Fruit fly (Drosophila melanogaster) whole organism, embryonic: Measurements from ENCODE around the gene Hexo1.

Source experiments
- Antp ChIP-seq: fragments of 200-800 bp; sonication (Bioruptor generic); optimal IDR thresholded peaks from 3 replicates; lab custom pipeline; 2016; ENCODE audit warnings: missing biosample characterization, missing genetic modification characterization
- Asciz ChIP-seq: fragments of 200-800 bp; sonication (Bioruptor generic); optimal IDR thresholded peaks from 2 replicates; lab custom pipeline; 2017; ENCODE audit warnings: missing biosample characterization, mild to moderate bottlenecking, missing genetic modification characterization, missing genetic modification reagents
- C15 ChIP-seq: fragments of 200-800 bp; sonication (Bioruptor generic); IDR thresholded peaks from 3 replicates; pipeline ENCODE4 v1.3.6; 2022; ENCODE audit warnings: missing biosample characterization, missing genetic modification characterization
- CG10274 ChIP-seq: fragments of 200-800 bp; sonication (Bioruptor generic); optimal IDR thresholded peaks from 3 replicates; lab custom pipeline; 2017; ENCODE audit warnings: missing biosample characterization, mild to moderate bottlenecking, missing genetic modification characterization
- CG10543 ChIP-seq: fragments of 200-800 bp; sonication (Bioruptor generic); optimal IDR thresholded peaks from 3 replicates; lab custom pipeline; 2017; ENCODE audit warnings: missing biosample characterization, mild to moderate bottlenecking, missing genetic modification characterization, moderate library complexity
- CG11456 ChIP-seq: fragments of 200-800 bp; sonication (Bioruptor generic); IDR thresholded peaks from 3 replicates; pipeline ENCODE4 v1.3.6; 2022; ENCODE audit warnings: missing biosample characterization, missing genetic modification characterization
- CG11723 ChIP-seq: fragments of 200-800 bp; sonication (Bioruptor generic); optimal IDR thresholded peaks from 2 replicates; lab custom pipeline; 2017; ENCODE audit warnings: missing biosample characterization, mild to moderate bottlenecking, missing genetic modification characterization
- CG12769 ChIP-seq: fragments of 200-800 bp; sonication (Bioruptor generic); optimal IDR thresholded peaks from 2 replicates; lab custom pipeline; 2019; ENCODE audit warnings: missing biosample characterization, mild to moderate bottlenecking, missing genetic modification characterization, moderate library complexity
- CG12942 ChIP-seq: fragments of 200-800 bp; sonication (Bioruptor generic); optimal IDR thresholded peaks from 3 replicates; lab custom pipeline; 2016; ENCODE audit warnings: missing biosample characterization, missing genetic modification characterization
- CG15073 ChIP-seq: fragments of 200-800 bp; sonication (Bioruptor generic); optimal IDR thresholded peaks from 2 replicates; lab custom pipeline; 2016; ENCODE audit warnings: missing biosample characterization, missing genetic modification characterization
- CG17359 ChIP-seq: fragments of 200-800 bp; sonication (Bioruptor generic); optimal IDR thresholded peaks from 3 replicates; lab custom pipeline; 2018; ENCODE audit warnings: missing biosample characterization, mild to moderate bottlenecking, missing genetic modification characterization, moderate library complexity
- CG17829 ChIP-seq: fragments of 200-800 bp; optimal IDR thresholded peaks from 2 replicates; lab custom pipeline; 2019; ENCODE audit warnings: missing biosample characterization, mild to moderate bottlenecking, missing genetic modification characterization, moderate library complexity
- CG2199 ChIP-seq: fragments of 200-800 bp; sonication (Bioruptor generic); IDR thresholded peaks from 3 replicates; pipeline ENCODE4 v1.3.6; 2022; ENCODE audit warnings: missing biosample characterization, missing genetic modification characterization
- CG32532 ChIP-seq: fragments of 200-800 bp; sonication (Bioruptor generic); IDR thresholded peaks from 2 replicates; pipeline ENCODE4 v1.3.6; 2022; ENCODE audit warnings: missing biosample characterization, missing genetic modification characterization
- CG33557 ChIP-seq: fragments of 200-800 bp; sonication (Bioruptor generic); optimal IDR thresholded peaks from 2 replicates; lab custom pipeline; 2019; ENCODE audit warnings: missing biosample characterization, mild to moderate bottlenecking, missing genetic modification characterization, moderate library complexity
- CG3407 ChIP-seq: fragments of 200-800 bp; sonication (Bioruptor generic); optimal IDR thresholded peaks from 2 replicates; lab custom pipeline; 2018; ENCODE audit warnings: missing biosample characterization, mild to moderate bottlenecking, missing genetic modification characterization
- CG43689 ChIP-seq: fragments of 200-800 bp; sonication (Bioruptor generic); IDR thresholded peaks from 2 replicates; pipeline ENCODE4 v1.3.6; 2022; ENCODE audit warnings: missing biosample characterization, missing genetic modification characterization
- CG7271 ChIP-seq: fragments of 200-800 bp; sonication (Bioruptor generic); optimal IDR thresholded peaks from 2 replicates; lab custom pipeline; 2018; ENCODE audit warnings: missing biosample characterization, mild to moderate bottlenecking, missing genetic modification characterization, moderate library complexity
- CG8478 ChIP-seq: fragments of >200 bp; optimal IDR thresholded peaks from 2 replicates; lab custom pipeline; 2018
- CkIIα-i1 ChIP-seq: fragments of 200-800 bp; sonication (Bioruptor generic); IDR thresholded peaks from 2 replicates; pipeline ENCODE4 v1.3.6; 2022; ENCODE audit warnings: missing biosample characterization, missing genetic modification characterization
- Doc2 ChIP-seq: fragments of 200-800 bp; sonication (Bioruptor generic); IDR thresholded peaks from 2 replicates; pipeline ENCODE4 v1.3.6; 2022; ENCODE audit warnings: missing biosample characterization, missing genetic modification characterization
- E2f1 ChIP-seq: fragments of 200-800 bp; sonication (Bioruptor generic); IDR thresholded peaks from 2 replicates; pipeline ENCODE4 v1.3.6; 2022; ENCODE audit warnings: missing biosample characterization, missing genetic modification characterization
- E2f2 ChIP-seq: fragments of 200-800 bp; sonication (Bioruptor generic); IDR thresholded peaks from 2 replicates; pipeline ENCODE4 v1.3.6; 2022; ENCODE audit warnings: missing biosample characterization, missing genetic modification characterization
- Ets97D ChIP-seq: fragments of 200-800 bp; sonication (Bioruptor generic); optimal IDR thresholded peaks from 3 replicates; lab custom pipeline; 2016; ENCODE audit warnings: missing biosample characterization, missing genetic modification characterization
- Gug ChIP-seq: fragments of 200-800 bp; sonication (Bioruptor generic); IDR thresholded peaks from 4 replicates; pipeline ENCODE4 v1.3.6; 2022; ENCODE audit warnings: missing biosample characterization, missing genetic modification characterization
- HLH4C ChIP-seq: fragments of 200-800 bp; sonication (Bioruptor generic); IDR thresholded peaks from 3 replicates; pipeline ENCODE4 v1.3.6; 2022; ENCODE audit warnings: missing biosample characterization, missing genetic modification characterization; ENCODE audit not compliant: partially characterized antibody
- HLHmδ ChIP-seq: fragments of 200-800 bp; sonication (Bioruptor generic); optimal IDR thresholded peaks from 2 replicates; lab custom pipeline; 2018; ENCODE audit warnings: missing biosample characterization, mild to moderate bottlenecking, missing genetic modification characterization, moderate library complexity
- Hmr ChIP-seq: fragments of 200-800 bp; sonication (Bioruptor generic); optimal IDR thresholded peaks from 3 replicates; lab custom pipeline; 2017; ENCODE audit warnings: mild to moderate bottlenecking, missing biosample characterization, missing genetic modification reagents, missing genetic modification characterization
- Jarid2 ChIP-seq: fragments of 200-800 bp; sonication (Bioruptor generic); optimal IDR thresholded peaks from 3 replicates; lab custom pipeline; 2017; ENCODE audit warnings: mild to moderate bottlenecking, missing biosample characterization, missing genetic modification reagents, missing genetic modification characterization
- Lim3 ChIP-seq: fragments of 200-800 bp; sonication (Bioruptor generic); IDR thresholded peaks from 2 replicates; pipeline ENCODE4 v1.3.6; 2022; ENCODE audit warnings: missing biosample characterization, missing genetic modification characterization
- MTF-1 ChIP-seq: fragments of 200-800 bp; sonication (Bioruptor generic); optimal IDR thresholded peaks from 2 replicates; lab custom pipeline; 2018; ENCODE audit warnings: missing biosample characterization, mild to moderate bottlenecking, missing genetic modification characterization, borderline replicate concordance
- Opbp ChIP-seq: fragments of 200-800 bp; sonication (Bioruptor generic); IDR thresholded peaks from 3 replicates; pipeline ENCODE4 v1.3.6; 2022; ENCODE audit warnings: missing biosample characterization, missing genetic modification characterization; ENCODE audit not compliant: partially characterized antibody
- Optix ChIP-seq: fragments of 200-800 bp; sonication (Bioruptor generic); IDR thresholded peaks from 3 replicates; pipeline ENCODE4 v1.3.6; 2022; ENCODE audit warnings: missing biosample characterization, missing genetic modification characterization
- PHDP ChIP-seq: fragments of 200-800 bp; sonication (Bioruptor generic); optimal IDR thresholded peaks from 3 replicates; lab custom pipeline; 2018; ENCODE audit warnings: missing biosample characterization, mild to moderate bottlenecking, missing genetic modification characterization, moderate library complexity
- Scr ChIP-seq: fragments of 200-800 bp; sonication (Bioruptor generic); IDR thresholded peaks from 2 replicates; pipeline ENCODE4 v1.3.6; 2022; ENCODE audit warnings: missing biosample characterization, missing genetic modification characterization; ENCODE audit not compliant: partially characterized antibody
- Side ChIP-seq: fragments of 200-800 bp; sonication (Bioruptor generic); optimal IDR thresholded peaks from 2 replicates; lab custom pipeline; 2016; ENCODE audit warnings: missing biosample characterization, missing genetic modification characterization
- bigmax ChIP-seq: fragments of 200-800 bp; sonication (Bioruptor generic); optimal IDR thresholded peaks from 2 replicates; lab custom pipeline; 2018; ENCODE audit warnings: missing biosample characterization, mild to moderate bottlenecking, missing genetic modification characterization
- dpn ChIP-seq, 2 experiments: fragments of 200-800 bp; sonication (Bioruptor generic); optimal IDR thresholded peaks; 3 replicates each; lab custom pipeline; 2016; ENCODE audit warnings: missing biosample characterization in 2 of 2, missing genetic modification characterization in 2 of 2
- ewg ChIP-seq: fragments of 200-800 bp; sonication (Bioruptor generic); optimal IDR thresholded peaks from 3 replicates; lab custom pipeline; 2017; ENCODE audit warnings: mild to moderate bottlenecking, missing biosample characterization, missing genetic modification reagents, missing genetic modification characterization
- gsb-n ChIP-seq: fragments of 200-800 bp; sonication (Bioruptor generic); optimal IDR thresholded peaks from 3 replicates; lab custom pipeline; 2018; ENCODE audit warnings: missing biosample characterization, mild to moderate bottlenecking, missing genetic modification characterization
- h ChIP-seq: fragments of >200 bp; optimal IDR thresholded peaks from 2 replicates; lab custom pipeline; 2017
- lab ChIP-seq: fragments of 200-800 bp; sonication (Bioruptor generic); optimal IDR thresholded peaks from 3 replicates; lab custom pipeline; 2017; ENCODE audit warnings: missing biosample characterization, missing genetic modification characterization, mild to moderate bottlenecking, moderate library complexity, missing genetic modification reagents
- lola ChIP-seq, 3 experiments: fragments of >200 bp in 2 of 3; fragments of 200-800 bp in 1 of 3; sonication (Bioruptor generic) in 1 of 3; optimal IDR thresholded peaks; 2 replicates each; lab custom pipeline; 2017 to 2019; ENCODE audit warnings: missing biosample characterization in 3 of 3, missing genetic modification characterization in 3 of 3, mild to moderate bottlenecking in 1 of 3, moderate library complexity in 1 of 3
- p53 ChIP-seq: fragments of 200-800 bp; sonication (Bioruptor generic); optimal IDR thresholded peaks from 2 replicates; lab custom pipeline; 2016; ENCODE audit warnings: missing biosample characterization, missing genetic modification characterization
- pros ChIP-seq: fragments of 200-800 bp; sonication (Bioruptor generic); optimal IDR thresholded peaks from 3 replicates; lab custom pipeline; 2019; ENCODE audit warnings: missing biosample characterization, mild to moderate bottlenecking, missing genetic modification characterization, moderate library complexity
- sisA ChIP-seq: fragments of 200-800 bp; sonication (Bioruptor generic); IDR thresholded peaks from 2 replicates; pipeline ENCODE4 v1.3.6; 2022; ENCODE audit warnings: missing biosample characterization, missing genetic modification characterization
- sr ChIP-seq: fragments of 200-800 bp; sonication (Bioruptor generic); IDR thresholded peaks from 3 replicates; pipeline ENCODE4 v1.3.6; 2022; ENCODE audit warnings: missing biosample characterization, missing genetic modification characterization
- tna ChIP-seq: fragments of 200-800 bp; sonication (Bioruptor generic); IDR thresholded peaks from 2 replicates; pipeline ENCODE4 v1.3.6; 2022; ENCODE audit warnings: missing biosample characterization, missing genetic modification characterization; ENCODE audit not compliant: partially characterized antibody
- tup ChIP-seq: fragments of 200-800 bp; sonication (Bioruptor generic); optimal IDR thresholded peaks from 2 replicates; lab custom pipeline; 2016; ENCODE audit warnings: missing biosample characterization, mild to moderate bottlenecking, missing genetic modification characterization, moderate library complexity
- wek ChIP-seq: fragments of 200-800 bp; sonication (Bioruptor generic); optimal IDR thresholded peaks from 3 replicates; lab custom pipeline; 2018; ENCODE audit warnings: missing biosample characterization, mild to moderate bottlenecking, missing genetic modification characterization, moderate library complexity

The Hexo1 gene

DNA sequence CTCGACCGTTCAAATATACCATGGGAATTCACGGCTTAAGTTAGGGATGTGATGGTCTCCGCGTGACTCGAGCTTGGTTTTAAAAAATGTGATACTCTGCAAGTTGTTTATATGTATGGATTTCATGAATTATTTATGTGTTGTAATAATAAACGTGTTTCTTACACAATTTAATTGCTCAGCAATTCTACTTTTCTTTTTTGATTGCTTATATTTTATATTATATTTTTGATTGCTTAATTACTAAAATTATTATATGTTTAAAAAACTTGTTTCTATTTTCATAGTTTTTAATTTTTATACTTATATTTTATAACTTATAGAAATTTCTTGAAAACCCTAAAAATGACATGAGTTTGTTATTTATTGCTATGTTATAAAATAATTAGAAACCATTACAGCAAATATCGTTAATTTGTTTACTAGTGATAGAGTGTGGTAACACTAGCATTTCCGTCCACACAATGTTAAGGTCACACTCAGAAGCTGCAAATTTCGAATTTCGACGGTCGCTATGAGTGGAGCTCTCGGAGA is 34.1 kb upstream of the Hexo1 start, which contains the start of the genes ago and CG1265 (continued):
- TF ChIP-seq C15 (GFP tag; lab: Robert Waterston, UW), result no peak
- TF ChIP-seq CG11456 (GFP tag; lab: Robert Waterston, UW), result peak; percentile 78
- peak in 1 of 2 experiments; percentile 23 for TF ChIP-seq dpn (GFP tag; optimal IDR thresholded peaks at IDR 0.05; lab: Kevin White, UChicago)
- peak; percentile 55 for TF ChIP-seq Hmr (GFP tag; lab: Kevin White, UChicago)
- no peak for TF ChIP-seq bigmax (GFP tag; lab: Kevin White, UChicago)
- no peak for TF ChIP-seq Doc2 (GFP tag; lab: Robert Waterston, UW)
- no peak for TF ChIP-seq CG17359 (tag; lab: Kevin White, UChicago)
- no peak for TF ChIP-seq Asciz (GFP tag; lab: Kevin White, UChicago)
- TF ChIP-seq Optix, result no peak
- TF ChIP-seq Antp, result no peak
- TF ChIP-seq CG12769 (tag; lab: Kevin White, UChicago), result no peak
- TF ChIP-seq Jarid2 (GFP tag; lab: Kevin White, UChicago), result no peak
- no peak for TF ChIP-seq CG43689 (GFP tag; lab: Robert Waterston, UW)
- TF ChIP-seq CG2199, result no peak
- peak; percentile 66 for TF ChIP-seq E2f2 (GFP tag; lab: Robert Waterston, UW)
- no peak for TF ChIP-seq tup (GFP tag; lab: Kevin White, UChicago)
- TF ChIP-seq CkIIα-i1 (GFP tag; lab: Robert Waterston, UW), result no peak
- peak; percentile 54 for TF ChIP-seq Scr (GFP tag; lab: Robert Waterston, UW)
- TF ChIP-seq HLH4C (GFP tag; lab: Robert Waterston, UW), result no peak
- no peak for TF ChIP-seq CG10274
- no peak for TF ChIP-seq CG7271 (tag; lab: Kevin White, UChicago)
- no peak for TF ChIP-seq CG11723 (GFP tag; lab: Kevin White, UChicago)
- TF ChIP-seq CG32532, result peak; percentile 8
- no peak for TF ChIP-seq CG3407 (GFP tag; lab: Kevin White, UChicago)
- TF ChIP-seq Side, result no peak
- no peak for TF ChIP-seq pros (GFP tag; lab: Kevin White, UChicago)
- TF ChIP-seq lola (GFP tag; optimal IDR thresholded peaks at IDR 0.05; lab: Kevin White, UChicago), result peak in 1 of 3 experiments; percentile 52
- no peak for TF ChIP-seq gsb-n (tag; lab: Kevin White, UChicago)
- TF ChIP-seq Ets97D, result peak; percentile 71
- TF ChIP-seq HLHmδ, result peak; percentile 50
- TF ChIP-seq wek (GFP tag; lab: Kevin White, UChicago), result no peak
- TF ChIP-seq PHDP (tag; lab: Kevin White, UChicago), result no peak
- TF ChIP-seq lab (GFP tag; lab: Kevin White, UChicago), result no peak
- TF ChIP-seq MTF-1, result peak; percentile 2
- TF ChIP-seq Lim3, result no peak
- TF ChIP-seq CG33557 (GFP tag; lab: Kevin White, UChicago), result peak; percentile 45
- TF ChIP-seq E2f1, result peak; percentile 31; the same call in 1 of the 2 replicates
- peak; percentile 55; the same call in 2 of the 4 replicates for TF ChIP-seq Gug (GFP tag; lab: Robert Waterston, UW)
- no peak for TF ChIP-seq CG8478 (lab: Kevin White, UChicago)
- TF ChIP-seq CG15073, result no peak
- TF ChIP-seq CG17829 (tag; lab: Kevin White, UChicago), result peak; percentile 52
- TF ChIP-seq p53 (GFP tag; lab: Kevin White, UChicago), result no peak
- no peak for TF ChIP-seq CG12942 (GFP tag; lab: Kevin White, UChicago)
- peak; percentile 2 for TF ChIP-seq ewg (GFP tag; lab: Kevin White, UChicago)
- TF ChIP-seq h (lab: Kevin White, UChicago), result no peak
- TF ChIP-seq sisA (GFP tag; lab: Robert Waterston, UW), result peak; percentile 42
- peak; percentile 80 for TF ChIP-seq CG10543 (GFP tag; lab: Kevin White, UChicago)
- no peak for TF ChIP-seq tna
- TF ChIP-seq Opbp, result peak; percentile 43; the same call in 1 of the 3 replicates
- TF ChIP-seq sr (GFP tag; lab: Robert Waterston, UW), result no peak
